Worm (Caenorhabditis elegans): ENCODE data around the gene C29F3.7.

DNA sequence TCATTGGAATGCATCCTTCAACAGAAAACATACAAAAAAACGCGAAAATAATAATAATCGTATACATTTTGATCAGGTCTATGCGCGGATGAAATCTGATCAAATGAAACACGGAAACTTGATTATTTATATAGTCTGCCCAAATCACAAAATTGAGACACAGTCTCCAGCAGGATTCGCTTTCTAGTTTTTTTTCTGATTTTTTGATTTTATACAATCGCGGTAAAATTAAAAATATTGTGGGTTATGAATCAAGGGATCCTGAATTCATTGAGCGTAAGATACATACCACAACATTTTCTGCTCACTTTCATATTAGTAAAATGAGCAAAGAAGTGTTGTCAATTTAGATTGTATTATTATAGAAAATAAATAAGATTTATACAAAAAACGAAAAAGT lies 5.7 kb upstream of the C29F3.7 start, which contains the start of gene clec-230:
- no peak for TF ChIP-seq pqm-1 (tag; optimal IDR thresholded peaks at IDR 0.05)
- no peak for TF ChIP-seq daf-12 (tag; optimal IDR thresholded peaks at IDR 0.05)
- TF ChIP-seq nhr-76 (tag; optimal IDR thresholded peaks at IDR 0.05): no peak
- TF ChIP-seq skn-1 (tag; optimal IDR thresholded peaks at IDR 0.05): no peak
- TF ChIP-seq ztf-4 (tag; optimal IDR thresholded peaks at IDR 0.05): no peak
- TF ChIP-seq elt-3 (tag; optimal IDR thresholded peaks at IDR 0.05): no peak

Measured in whole organism, L3 larva.